Fruit fly (Drosophila melanogaster) whole organism, pupa: Measurements from ENCODE around the gene CG6015.

Experiments
- CG15710 ChIP-seq: fragments of 200-800 bp; sonication (Bioruptor generic); optimal IDR thresholded peaks from 2 replicates; lab custom pipeline; 2018; ENCODE audit warnings: missing biosample characterization, mild to moderate bottlenecking, missing genetic modification characterization, moderate library complexity
- CG34367 ChIP-seq: fragments of 200-800 bp; sonication (Bioruptor generic); optimal IDR thresholded peaks from 2 replicates; lab custom pipeline; 2018; ENCODE audit warnings: missing biosample characterization, mild to moderate bottlenecking, missing genetic modification characterization
- CG8301 ChIP-seq: fragments of 200-800 bp; sonication (Bioruptor generic); optimal IDR thresholded peaks from 2 replicates; lab custom pipeline; 2018; ENCODE audit warnings: missing biosample characterization, mild to moderate bottlenecking, missing genetic modification characterization
- Snoo ChIP-seq: fragments of 200-800 bp; sonication (Bioruptor generic); optimal IDR thresholded peaks from 3 replicates; lab custom pipeline; 2017; ENCODE audit warnings: missing biosample characterization, mild to moderate bottlenecking, missing genetic modification characterization, inconsistent platforms

DNA sequence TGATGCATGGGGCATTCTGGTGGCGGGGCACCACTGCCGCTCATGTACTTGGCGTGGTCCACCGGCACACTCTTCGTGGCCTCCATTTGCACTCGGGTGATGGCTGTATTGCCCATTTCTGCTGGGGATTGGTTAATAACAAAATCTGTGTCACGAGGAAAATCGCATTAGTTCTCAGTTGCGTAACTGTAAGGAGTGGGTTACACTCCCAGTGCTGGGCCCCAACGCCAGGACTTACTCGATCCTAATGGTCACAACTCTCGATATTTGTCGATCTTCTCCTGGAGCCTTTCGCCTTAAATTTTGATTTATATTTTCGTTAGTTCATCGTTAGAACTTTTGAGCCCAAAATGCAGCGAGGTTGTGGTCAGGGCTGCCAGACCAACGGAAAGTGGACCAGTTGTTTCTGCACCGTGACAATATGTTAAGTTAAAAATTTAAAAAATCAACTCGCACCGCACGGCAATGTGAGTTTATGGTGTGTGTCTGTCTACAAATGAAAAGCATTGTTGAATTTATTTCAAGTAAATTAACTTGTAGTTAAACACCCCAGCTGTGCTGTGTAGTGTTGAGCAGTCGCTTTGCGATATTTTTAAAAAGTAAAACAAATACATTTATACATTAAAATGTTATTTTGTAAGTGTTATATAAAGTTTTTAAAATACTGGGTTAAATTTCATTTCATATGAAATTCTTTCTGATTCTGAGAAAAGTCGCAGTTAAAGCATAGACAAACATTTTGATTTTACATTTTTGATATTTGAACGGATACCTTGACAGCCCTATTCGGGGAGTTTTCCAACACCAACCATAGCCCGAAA, 7.0 kb downstream of the CG6015 start, which contains the start of the genes Cchl and ND-42:
- TF ChIP-seq CG15710 (peak; percentile 79), CG34367 (tag; lab: Kevin White, UChicago) (peak; percentile 70), Snoo (tag; lab: Kevin White, UChicago) (peak; percentile 79), CG8301 (tag; lab: Kevin White, UChicago) (no peak)
